Fruit fly (Drosophila melanogaster): ENCODE results near the gene CG10877.

The CG10877 gene

DNA sequence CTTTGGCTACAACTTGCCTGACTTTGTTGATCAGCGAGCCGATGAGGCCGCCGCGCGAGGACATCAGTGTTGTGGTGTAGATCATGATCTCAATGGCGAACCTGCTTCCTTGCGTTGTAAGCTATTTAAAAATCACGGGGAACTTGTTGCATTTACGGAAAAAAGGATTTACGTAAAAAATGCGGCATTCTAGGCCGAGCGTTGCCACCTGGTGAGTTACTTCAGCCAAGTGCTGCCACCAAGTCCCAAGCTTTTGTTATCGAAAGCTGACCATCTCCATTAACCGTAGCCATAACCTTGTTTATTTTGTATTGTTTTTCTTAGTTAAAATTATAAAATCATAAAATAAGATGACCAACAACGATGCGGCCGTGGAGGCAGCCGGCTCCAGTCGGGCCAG lies 12.9 kb upstream of the CG10877 start, which contains the start of the genes TFAM and CG5412 (continued):
- TF ChIP-seq CG12236 (GFP tag; optimal IDR thresholded peaks at IDR 0.05) (no peak), tio (GFP tag; optimal IDR thresholded peaks at IDR 0.05) (no peak), CG12219 (GFP tag; optimal IDR thresholded peaks at IDR 0.05) (no peak), CG2116 (GFP tag; optimal IDR thresholded peaks at IDR 0.05) (no peak), odd (GFP tag; optimal IDR thresholded peaks at IDR 0.05) (no peak), z (GFP tag; IDR thresholded peaks at IDR 0.05) (no peak), CG16813 (GFP tag; IDR thresholded peaks at IDR 0.05; ENCODE audit: partially characterized antibody) (peak; percentile 55; the same call in 2 of the 3 replicates), CG13775 (GFP tag; optimal IDR thresholded peaks at IDR 0.05) (no peak), CG30431 (GFP tag; optimal IDR thresholded peaks at IDR 0.05) (no peak), trem (tag; optimal IDR thresholded peaks at IDR 0.05) (peak; percentile 55), E2f2 (GFP tag; IDR thresholded peaks at IDR 0.05) (peak; percentile 56; the same call in 1 of the 2 replicates), CG1603 (tag; optimal IDR thresholded peaks at IDR 0.05) (peak; percentile 50), crol (GFP tag; IDR thresholded peaks at IDR 0.05) (0 out of 2 replicates have a peak, but pooled peaks have one; percentile 2), CG3995 (GFP tag; optimal IDR thresholded peaks at IDR 0.05) (peak; percentile 13), Fer1 (GFP tag; optimal IDR thresholded peaks at IDR 0.05) (no peak), hth (optimal IDR thresholded peaks at IDR 0.05) (no peak), CrebB (tag; optimal IDR thresholded peaks at IDR 0.05) (no peak), crc (GFP tag; optimal IDR thresholded peaks at IDR 0.05) (no peak), Dp (GFP tag; optimal IDR thresholded peaks at IDR 0.05) (peak; percentile 38), Sin3A (optimal IDR thresholded peaks at IDR 0.05) (peak; percentile 31), CG10565 (GFP tag; optimal IDR thresholded peaks at IDR 0.05) (no peak), nmo (GFP tag; optimal IDR thresholded peaks at IDR 0.05) (peak; percentile 14), ci (GFP tag; IDR thresholded peaks at IDR 0.05) (0 out of 3 replicates have a peak, but pooled peaks have one; percentile 9), CG13287 (GFP tag; IDR thresholded peaks at IDR 0.05; ENCODE audit: partially characterized antibody) (peak; percentile 58), CG17829 (tag; optimal IDR thresholded peaks at IDR 0.05) (peak; percentile 26), peb (GFP tag; IDR thresholded peaks at IDR 0.05) (no peak), CG8089 (GFP tag; optimal IDR thresholded peaks at IDR 0.05) (no peak), ftz-f1 (GFP tag; optimal IDR thresholded peaks at IDR 0.05) (peak; percentile 71), gfzf (GFP tag; optimal IDR thresholded peaks at IDR 0.05) (peak; percentile 2), Doc3 (GFP tag; IDR thresholded peaks at IDR 0.05; ENCODE audit: partially characterized antibody) (peak; percentile 23; the same call in 1 of the 3 replicates), B-H1 (GFP tag; IDR thresholded peaks at IDR 0.05) (no peak), sens (GFP tag) (peak; percentile 83), bigmax (GFP tag; optimal IDR thresholded peaks at IDR 0.05) (peak; percentile 96), PHDP (tag; optimal IDR thresholded peaks at IDR 0.05) (no peak), Max (GFP tag; optimal IDR thresholded peaks at IDR 0.05) (peak; percentile 43), stc (GFP tag; IDR thresholded peaks at IDR 0.05) (no peak), Bteb2 (GFP tag; optimal IDR thresholded peaks at IDR 0.05) (no peak), CG15073 (GFP tag; optimal IDR thresholded peaks at IDR 0.05) (no peak), ranshi (GFP tag; IDR thresholded peaks at IDR 0.05) (no peak), eyg (GFP tag; optimal IDR thresholded peaks at IDR 0.05) (no peak), Ets97D (GFP tag; optimal IDR thresholded peaks at IDR 0.05) (no peak), zen2 (GFP tag; IDR thresholded peaks at IDR 0.05; ENCODE audit: partially characterized antibody) (peak; percentile 33; the same call in 1 of the 3 replicates), amos (GFP tag; IDR thresholded peaks at IDR 0.05; ENCODE audit: partially characterized antibody) (peak; percentile 45; the same call in 1 of the 2 replicates), phol (tag; optimal IDR thresholded peaks at IDR 0.05) (peak; percentile 49), stwl (tag; optimal IDR thresholded peaks at IDR 0.05) (peak; percentile 55), CG1647 (GFP tag; optimal IDR thresholded peaks at IDR 0.05) (no peak), wek (GFP tag; optimal IDR thresholded peaks at IDR 0.05) (no peak), CG18599 (GFP tag; optimal IDR thresholded peaks at IDR 0.05) (no peak), CG9797 (GFP tag; optimal IDR thresholded peaks at IDR 0.05) (peak; percentile 32), CG7357 (GFP tag; IDR thresholded peaks at IDR 0.05) (no peak), Nf-YC (tag; optimal IDR thresholded peaks at IDR 0.05) (no peak)
